Fruit fly (Drosophila melanogaster) whole organism, embryonic: ENCODE results near the gene Cpr62Bc.

Experiments used
- Adf1 ChIP-seq: fragments of 200-800 bp; sonication (Bioruptor generic); IDR thresholded peaks from 2 replicates; pipeline ENCODE4 v1.3.6; 2022; ENCODE audit warnings: missing biosample characterization, missing genetic modification characterization
- CG12155 ChIP-seq: fragments of 200-800 bp; sonication (Bioruptor generic); optimal IDR thresholded peaks from 3 replicates; lab custom pipeline; 2016; ENCODE audit warnings: missing biosample characterization, missing genetic modification characterization
- CG12391 ChIP-seq: fragments of 200-800 bp; sonication (Bioruptor generic); optimal IDR thresholded peaks from 3 replicates; lab custom pipeline; 2018; ENCODE audit warnings: missing biosample characterization, mild to moderate bottlenecking, missing genetic modification characterization, moderate library complexity
- CG13775 ChIP-seq: fragments of 200-800 bp; sonication (Bioruptor generic); optimal IDR thresholded peaks from 3 replicates; lab custom pipeline; 2017; ENCODE audit warnings: missing biosample characterization, mild to moderate bottlenecking, missing genetic modification characterization
- CG14667 ChIP-seq: fragments of 200-800 bp; sonication (Bioruptor generic); IDR thresholded peaks from 2 replicates; pipeline ENCODE4 v1.3.6; 2022; ENCODE audit warnings: missing biosample characterization, missing genetic modification characterization
- CG14710 ChIP-seq: fragments of 200-800 bp; sonication (Bioruptor generic); optimal IDR thresholded peaks from 3 replicates; lab custom pipeline; 2019; ENCODE audit warnings: missing biosample characterization, mild to moderate bottlenecking, missing genetic modification characterization, moderate library complexity
- CG15696 ChIP-seq: fragments of 200-800 bp; sonication (Bioruptor generic); optimal IDR thresholded peaks from 2 replicates; lab custom pipeline; 2019; ENCODE audit warnings: missing biosample characterization, mild to moderate bottlenecking, missing genetic modification characterization, moderate library complexity
- CG1647 ChIP-seq: fragments of 200-800 bp; sonication (Bioruptor generic); optimal IDR thresholded peaks from 3 replicates; lab custom pipeline; 2016; ENCODE audit warnings: missing biosample characterization, missing genetic modification characterization
- CG17359 ChIP-seq: fragments of 200-800 bp; sonication (Bioruptor generic); optimal IDR thresholded peaks from 3 replicates; lab custom pipeline; 2018; ENCODE audit warnings: missing biosample characterization, mild to moderate bottlenecking, missing genetic modification characterization, moderate library complexity
- CG17568 ChIP-seq: fragments of 200-800 bp; sonication (Bioruptor generic); optimal IDR thresholded peaks from 2 replicates; lab custom pipeline; 2018; ENCODE audit warnings: missing biosample characterization, mild to moderate bottlenecking, missing genetic modification characterization, moderate library complexity
- CG3407 ChIP-seq: fragments of 200-800 bp; sonication (Bioruptor generic); optimal IDR thresholded peaks from 2 replicates; lab custom pipeline; 2018; ENCODE audit warnings: missing biosample characterization, mild to moderate bottlenecking, missing genetic modification characterization
- CG34422 ChIP-seq: fragments of 200-800 bp; sonication (Bioruptor generic); IDR thresholded peaks from 3 replicates; pipeline ENCODE4 v1.3.6; 2022; ENCODE audit warnings: missing biosample characterization, missing genetic modification characterization
- CG3847 ChIP-seq: fragments of 200-800 bp; sonication (Bioruptor generic); IDR thresholded peaks from 2 replicates; pipeline ENCODE4 v1.3.6; 2022; ENCODE audit warnings: missing biosample characterization, missing genetic modification characterization
- CG3995 ChIP-seq: fragments of 200-800 bp; sonication (Bioruptor generic); optimal IDR thresholded peaks from 3 replicates; lab custom pipeline; 2016; ENCODE audit warnings: missing biosample characterization, missing genetic modification characterization
- CG6813 ChIP-seq: fragments of 200-800 bp; sonication (Bioruptor generic); optimal IDR thresholded peaks from 2 replicates; lab custom pipeline; 2017; ENCODE audit warnings: missing biosample characterization, missing genetic modification characterization, mild to moderate bottlenecking, moderate library complexity, missing genetic modification reagents
- CG7271 ChIP-seq: fragments of 200-800 bp; sonication (Bioruptor generic); optimal IDR thresholded peaks from 2 replicates; lab custom pipeline; 2018; ENCODE audit warnings: missing biosample characterization, mild to moderate bottlenecking, missing genetic modification characterization, moderate library complexity
- Doc2 ChIP-seq: fragments of 200-800 bp; sonication (Bioruptor generic); IDR thresholded peaks from 2 replicates; pipeline ENCODE4 v1.3.6; 2022; ENCODE audit warnings: missing biosample characterization, missing genetic modification characterization
- Drgx ChIP-seq: fragments of 200-800 bp; sonication (Bioruptor generic); IDR thresholded peaks from 2 replicates; pipeline ENCODE4 v1.3.6; 2022; ENCODE audit warnings: missing biosample characterization, missing genetic modification characterization
- H15 ChIP-seq: fragments of 200-800 bp; sonication (Bioruptor generic); IDR thresholded peaks from 3 replicates; pipeline ENCODE4 v1.3.6; 2022; ENCODE audit warnings: missing biosample characterization, missing genetic modification characterization
- HLH3B ChIP-seq: fragments of 200-800 bp; sonication (Bioruptor generic); IDR thresholded peaks from 2 replicates; pipeline ENCODE4 v1.3.6; 2022; ENCODE audit warnings: missing biosample characterization, missing genetic modification characterization
- Hey ChIP-seq: fragments of 200-800 bp; sonication (Bioruptor generic); optimal IDR thresholded peaks from 3 replicates; lab custom pipeline; 2018; ENCODE audit warnings: missing biosample characterization, mild to moderate bottlenecking, missing genetic modification characterization
- HmgZ ChIP-seq: fragments of 200-800 bp; sonication (Bioruptor generic); optimal IDR thresholded peaks from 2 replicates; lab custom pipeline; 2018; ENCODE audit warnings: missing biosample characterization, mild to moderate bottlenecking, missing genetic modification characterization
- Hsf ChIP-seq: fragments of 200-800 bp; sonication (Bioruptor generic); optimal IDR thresholded peaks from 3 replicates; lab custom pipeline; 2016; ENCODE audit warnings: missing biosample characterization, missing genetic modification characterization
- Ssrp ChIP-seq: fragments of 200-800 bp; sonication (Bioruptor generic); optimal IDR thresholded peaks from 2 replicates; lab custom pipeline; 2018; ENCODE audit warnings: missing biosample characterization, mild to moderate bottlenecking, missing genetic modification characterization, moderate library complexity
- Stat92E ChIP-seq, 3 experiments: fragments of >200 bp in 2 of 3; fragments of 200-800 bp in 1 of 3; sonication (Bioruptor generic) in 1 of 3; optimal IDR thresholded peaks; 2 replicates each; lab custom pipeline; 2017 to 2019; ENCODE audit warnings: missing biosample characterization in 3 of 3, missing genetic modification characterization in 3 of 3, mild to moderate bottlenecking in 1 of 3, moderate library complexity in 1 of 3
- amos ChIP-seq: fragments of 200-800 bp; sonication (Bioruptor generic); IDR thresholded peaks from 2 replicates; pipeline ENCODE4 v1.3.6; 2022; ENCODE audit warnings: missing biosample characterization, missing genetic modification characterization; ENCODE audit not compliant: partially characterized antibody
- aop ChIP-seq: fragments of 200-800 bp; sonication (Bioruptor generic); IDR thresholded peaks from 2 replicates; pipeline ENCODE4 v1.3.6; 2022; ENCODE audit warnings: missing biosample characterization, missing genetic modification characterization
- ara ChIP-seq: fragments of 200-800 bp; sonication (Bioruptor generic); IDR thresholded peaks from 2 replicates; pipeline ENCODE4 v1.3.6; 2022; ENCODE audit warnings: missing biosample characterization, missing genetic modification characterization
- crp ChIP-seq, 2 experiments: fragments of 200-800 bp; sonication (Bioruptor generic); optimal IDR thresholded peaks; 2 replicates in 1 of 2; 3 replicates in 1 of 2; lab custom pipeline; 2017; ENCODE audit warnings: missing biosample characterization in 2 of 2, missing genetic modification characterization in 2 of 2, mild to moderate bottlenecking in 1 of 2, moderate library complexity in 1 of 2
- dimm ChIP-seq: fragments of 200-800 bp; sonication (Bioruptor generic); IDR thresholded peaks from 2 replicates; pipeline ENCODE4 v1.3.6; 2022; ENCODE audit warnings: missing biosample characterization, missing genetic modification characterization
- esg ChIP-seq: fragments of 200-800 bp; sonication (Bioruptor generic); conservative IDR thresholded peaks from 2 replicates; pipeline ENCODE4 v1.3.6; 2022; ENCODE audit warnings: missing biosample characterization, missing genetic modification characterization
- eve ChIP-seq, 2 experiments: fragments of >200 bp; optimal IDR thresholded peaks; 2 replicates each; lab custom pipeline; 2017; ENCODE audit warnings: missing biosample characterization in 2 of 2, missing genetic modification characterization in 2 of 2
- fu2 ChIP-seq: fragments of 200-800 bp; sonication (Bioruptor generic); optimal IDR thresholded peaks from 2 replicates; lab custom pipeline; 2016; ENCODE audit warnings: missing biosample characterization, missing genetic modification characterization
- gfzf ChIP-seq: fragments of 200-800 bp; sonication (Bioruptor generic); optimal IDR thresholded peaks from 2 replicates; lab custom pipeline; 2016; ENCODE audit warnings: missing biosample characterization, mild to moderate bottlenecking, missing genetic modification characterization, moderate library complexity
- gro ChIP-seq: fragments of 200-800 bp; sonication (Bioruptor generic); optimal IDR thresholded peaks from 2 replicates; lab custom pipeline; 2016; ENCODE audit warnings: missing biosample characterization, missing genetic modification characterization
- jigr1 ChIP-seq: fragments of 200-800 bp; sonication (Bioruptor generic); IDR thresholded peaks from 3 replicates; pipeline ENCODE4 v1.3.6; 2022; ENCODE audit warnings: missing biosample characterization, missing genetic modification characterization
- klu ChIP-seq: fragments of 200-800 bp; sonication (Bioruptor generic); IDR thresholded peaks from 2 replicates; pipeline ENCODE4 v1.3.6; 2022; ENCODE audit warnings: missing biosample characterization, missing genetic modification characterization
- lilli ChIP-seq: fragments of 200-800 bp; sonication (Bioruptor generic); optimal IDR thresholded peaks from 3 replicates; lab custom pipeline; 2016; ENCODE audit warnings: missing biosample characterization, missing genetic modification characterization
- maf-S ChIP-seq: fragments of 200-800 bp; sonication (Bioruptor generic); optimal IDR thresholded peaks from 2 replicates; lab custom pipeline; 2016; ENCODE audit warnings: missing biosample characterization, missing genetic modification characterization
- mirr ChIP-seq: fragments of 200-800 bp; sonication (Bioruptor generic); optimal IDR thresholded peaks from 3 replicates; lab custom pipeline; 2018; ENCODE audit warnings: missing biosample characterization, mild to moderate bottlenecking, missing genetic modification characterization
- mld ChIP-seq: fragments of 200-800 bp; sonication (Bioruptor generic); IDR thresholded peaks from 3 replicates; pipeline ENCODE4 v1.3.6; 2022; ENCODE audit warnings: missing biosample characterization, missing genetic modification characterization; ENCODE audit not compliant: partially characterized antibody
- rib ChIP-seq: fragments of 200-800 bp; sonication (Bioruptor generic); IDR thresholded peaks from 2 replicates; pipeline ENCODE4 v1.3.6; 2022; ENCODE audit warnings: missing biosample characterization, missing genetic modification characterization
- sc ChIP-seq, 3 experiments: fragments of >200 bp in 2 of 3; fragments of 200-800 bp in 1 of 3; sonication (Bioruptor generic) in 1 of 3; optimal IDR thresholded peaks; 2 replicates in 2 of 3; 3 replicates in 1 of 3; lab custom pipeline; 2017; ENCODE audit warnings: mild to moderate bottlenecking in 1 of 3, missing biosample characterization in 1 of 3, missing genetic modification characterization in 1 of 3, missing genetic modification reagents in 1 of 3
- seq ChIP-seq: fragments of 200-800 bp; sonication (Bioruptor generic); IDR thresholded peaks from 2 replicates; pipeline ENCODE4 v1.3.6; 2022; ENCODE audit warnings: missing biosample characterization, missing genetic modification characterization
- sim ChIP-seq: fragments of 200-800 bp; sonication (Bioruptor generic); IDR thresholded peaks from 2 replicates; pipeline ENCODE4 v1.3.6; 2022; ENCODE audit warnings: missing biosample characterization, missing genetic modification characterization
- stc ChIP-seq: fragments of 200-800 bp; sonication (Bioruptor generic); IDR thresholded peaks from 2 replicates; pipeline ENCODE4 v1.3.6; 2022; ENCODE audit warnings: missing biosample characterization, missing genetic modification characterization
- toy ChIP-seq: fragments of 200-800 bp; sonication (Bioruptor generic); IDR thresholded peaks from 2 replicates; pipeline ENCODE4 v1.3.6; 2022; ENCODE audit warnings: missing biosample characterization, missing genetic modification characterization
- vfl ChIP-seq: fragments of 200-800 bp; sonication (Bioruptor generic); optimal IDR thresholded peaks from 2 replicates; lab custom pipeline; 2016; ENCODE audit warnings: missing biosample characterization, missing genetic modification characterization

The Cpr62Bc gene

dm6 chr3L:1856467-1857350 lies 14.8 kb upstream of the Cpr62Bc start, which contains the start of gene CG12024 (continued):
- TF ChIP-seq mirr (GFP tag; lab: Kevin White, UChicago) (peak; percentile 18), sim (no peak), lilli (GFP tag; lab: Kevin White, UChicago) (peak; percentile 86), CG12391 (tag; lab: Kevin White, UChicago) (peak; percentile 85), CG6813 (GFP tag; lab: Kevin White, UChicago) (no peak), esg (GFP tag; lab: Robert Waterston, UW) (peak; percentile 24; the same call in 1 of the 2 replicates), sc (optimal IDR thresholded peaks at IDR 0.05; lab: Kevin White, UChicago) (no peak), sc (GFP tag; optimal IDR thresholded peaks at IDR 0.05; lab: Kevin White, UChicago) (peak; percentile 9), dimm (GFP tag; lab: Robert Waterston, UW) (no peak), Stat92E (GFP tag; optimal IDR thresholded peaks at IDR 0.05; lab: Kevin White, UChicago) (no peak), klu (GFP tag; lab: Robert Waterston, UW) (peak; percentile 66; the same call in 1 of the 2 replicates), CG12155 (peak; percentile 76), amos (GFP tag; lab: Robert Waterston, UW) (no peak), Drgx (GFP tag; lab: Robert Waterston, UW) (peak; percentile 31; the same call in 1 of the 2 replicates), CG3407 (GFP tag; lab: Kevin White, UChicago) (no peak), CG14667 (GFP tag; lab: Robert Waterston, UW) (no peak), Ssrp (tag; lab: Kevin White, UChicago) (peak; percentile 70), gfzf (GFP tag; lab: Kevin White, UChicago) (peak; percentile 86), vfl (GFP tag; lab: Kevin White, UChicago) (peak; percentile 1), crp (GFP tag; optimal IDR thresholded peaks at IDR 0.05; lab: Kevin White, UChicago) (peak in 1 of 2 experiments; percentile 66), jigr1 (GFP tag; lab: Robert Waterston, UW) (no peak), CG17568 (no peak), Adf1 (GFP tag; lab: Robert Waterston, UW) (no peak), CG14710 (tag; lab: Kevin White, UChicago) (peak; percentile 89), Hsf (GFP tag; lab: Kevin White, UChicago) (peak; percentile 87), fu2 (GFP tag; lab: Kevin White, UChicago) (peak; percentile 78), CG7271 (no peak), ara (no peak), HLH3B (GFP tag; lab: Robert Waterston, UW) (no peak; the same call in 1 of the 2 replicates), HmgZ (peak; percentile 90), stc (GFP tag; lab: Robert Waterston, UW) (no peak), mld (GFP tag; lab: Robert Waterston, UW) (no peak), CG15696 (peak; percentile 70), CG3847 (GFP tag; lab: Robert Waterston, UW) (peak; percentile 90), rib (no peak), H15 (GFP tag; lab: Robert Waterston, UW) (peak; percentile 62; the same call in 1 of the 3 replicates), Hey (tag; lab: Kevin White, UChicago) (peak; percentile 80), gro (GFP tag; lab: Kevin White, UChicago) (peak; percentile 63), CG3995 (peak; percentile 74), CG34422 (peak; percentile 64; the same call in 2 of the 3 replicates), toy (GFP tag; lab: Robert Waterston, UW) (no peak), eve (GFP tag; optimal IDR thresholded peaks at IDR 0.05; lab: Kevin White, UChicago) (no peak), aop (no peak), CG13775 (GFP tag; lab: Kevin White, UChicago) (peak; percentile 74), CG17359 (tag; lab: Kevin White, UChicago) (peak; percentile 63), maf-S (GFP tag; lab: Kevin White, UChicago) (peak; percentile 70), Doc2 (GFP tag; lab: Robert Waterston, UW) (no peak), seq (GFP tag; lab: Robert Waterston, UW) (no peak), CG1647 (GFP tag; lab: Kevin White, UChicago) (peak; percentile 4)
